Worm (Caenorhabditis elegans) whole organism, young adult: ENCODE data around the gene F36H9.2.
A peak's percentile ranks its signal among the peaks of the same experiment; 100 is the strongest.

ENCODE experiments used
- B0336.3 ChIP-seq: fragments of 200-800 bp; sonication (Bioruptor generic); IDR thresholded peaks from 2 replicates; pipeline ENCODE4 v1.3.6; 2022; ENCODE audit warnings: missing genetic modification characterization, missing compliant biosample characterization
- F10E7.11 ChIP-seq: sonication (generic microtip); optimal IDR thresholded peaks from 2 replicates; lab custom pipeline; 2017; ENCODE audit warnings: mild to moderate bottlenecking, missing genetic modification characterization, moderate library complexity, missing compliant biosample characterization
- F39B2.1 ChIP-seq: fragments of 200-800 bp; sonication (Bioruptor generic); IDR thresholded peaks from 2 replicates; pipeline ENCODE4 v1.3.6; 2022; ENCODE audit warnings: missing genetic modification reagents, missing genetic modification characterization, missing compliant biosample characterization
- K12H6.12 ChIP-seq: fragments of 200-800 bp; sonication (Bioruptor generic); optimal IDR thresholded peaks from 2 replicates; lab custom pipeline; 2018; ENCODE audit warnings: mild to moderate bottlenecking, missing genetic modification characterization, missing compliant biosample characterization
- T26A5.8 ChIP-seq: sonication (generic microtip); optimal IDR thresholded peaks from 2 replicates; lab custom pipeline; 2016; ENCODE audit warnings: missing genetic modification characterization, missing compliant biosample characterization
- Y53F4B.3 ChIP-seq: fragments of 200-800 bp; sonication (Bioruptor generic); IDR thresholded peaks from 2 replicates; pipeline ENCODE4 v1.3.6; 2022; ENCODE audit warnings: missing genetic modification reagents, missing genetic modification characterization, missing compliant biosample characterization
- Y95B8A.8 ChIP-seq: fragments of 200-800 bp; sonication (Bioruptor generic); IDR thresholded peaks from 2 replicates; pipeline ENCODE4 v1.3.6; 2022; ENCODE audit warnings: missing genetic modification reagents, missing genetic modification characterization, missing compliant biosample characterization
- ama-1 ChIP-seq, 3 experiments: fragments of 150-350 bp in 1 of 3; sonication (generic microtip) in 2 of 3; optimal IDR thresholded peaks; 2 replicates each; lab custom pipeline; 2014 to 2018; ENCODE audit warnings: missing biosample characterization in 2 of 3, missing genetic modification characterization in 2 of 3, missing genetic modification reagents in 2 of 3
- aptf-3 ChIP-seq: fragments of 200-800 bp; sonication (Bioruptor generic); IDR thresholded peaks from 2 replicates; pipeline ENCODE4 v1.3.6; 2022; ENCODE audit warnings: missing genetic modification characterization, missing compliant biosample characterization
- bed-1 ChIP-seq: fragments of 200-800 bp; sonication (Bioruptor generic); IDR thresholded peaks from 2 replicates; pipeline ENCODE4 v1.3.6; 2022; ENCODE audit warnings: missing genetic modification reagents, missing genetic modification characterization, missing compliant biosample characterization
- ceh-100 ChIP-seq: fragments of 200-800 bp; sonication (Bioruptor generic); IDR thresholded peaks from 2 replicates; pipeline ENCODE4 v1.3.6; 2022; ENCODE audit warnings: missing genetic modification reagents, missing genetic modification characterization, missing compliant biosample characterization
- ceh-40 ChIP-seq: fragments of 200-800 bp; sonication (Bioruptor generic); IDR thresholded peaks from 2 replicates; pipeline ENCODE4 v1.3.6; 2022; ENCODE audit warnings: missing genetic modification characterization, missing compliant biosample characterization
- ceh-58 ChIP-seq: fragments of 200-800 bp; sonication (Bioruptor generic); IDR thresholded peaks from 2 replicates; pipeline ENCODE4 v1.3.6; 2022; ENCODE audit warnings: missing genetic modification characterization, missing compliant biosample characterization
- ceh-91 ChIP-seq: fragments of 200-800 bp; sonication (Bioruptor generic); IDR thresholded peaks from 2 replicates; pipeline ENCODE4 v1.3.6; 2022; ENCODE audit warnings: missing genetic modification reagents, missing genetic modification characterization, missing compliant biosample characterization
- die-1 ChIP-seq: sonication (generic microtip); optimal IDR thresholded peaks from 2 replicates; lab custom pipeline; 2016; ENCODE audit warnings: missing genotype, mild to moderate bottlenecking, missing genetic modification characterization, missing compliant biosample characterization
- dox-1 ChIP-seq: fragments of 200-800 bp; sonication (Bioruptor generic); IDR thresholded peaks from 2 replicates; pipeline ENCODE4 v1.3.6; 2022; ENCODE audit warnings: missing genetic modification reagents, missing genetic modification characterization, missing compliant biosample characterization
- dpff-1 ChIP-seq: sonication (generic microtip); optimal IDR thresholded peaks from 2 replicates; lab custom pipeline; 2017; ENCODE audit warnings: mild to moderate bottlenecking, missing genetic modification characterization, missing compliant biosample characterization
- dpl-1 ChIP-seq: fragments of 150-350 bp; optimal IDR thresholded peaks from 2 replicates; lab custom pipeline; 2014; ENCODE audit warnings: missing biosample characterization, missing genetic modification reagents, missing genetic modification characterization
- egrh-3 ChIP-seq: fragments of 200-800 bp; sonication (Bioruptor generic); IDR thresholded peaks from 2 replicates; pipeline ENCODE4 v1.3.6; 2022; ENCODE audit warnings: missing genetic modification reagents, missing genetic modification characterization, missing compliant biosample characterization
- hmg-20 ChIP-seq: fragments of 200-800 bp; sonication (Bioruptor generic); IDR thresholded peaks from 2 replicates; pipeline ENCODE4 v1.3.6; 2022; ENCODE audit warnings: missing genetic modification reagents, missing genetic modification characterization, missing compliant biosample characterization
- hsf-1 ChIP-seq: fragments of 200-800 bp; sonication (Bioruptor generic); IDR thresholded peaks from 2 replicates; pipeline ENCODE4 v1.3.6; 2022; ENCODE audit warnings: missing genetic modification reagents, missing genetic modification characterization, missing compliant biosample characterization
- lin-35 ChIP-seq, 3 experiments: fragments of 150-350 bp in 2 of 3; sonication (generic microtip) in 1 of 3; optimal IDR thresholded peaks; 2 replicates each; lab custom pipeline; 2014 to 2018; ENCODE audit warnings: missing biosample characterization in 3 of 3, missing genetic modification characterization in 3 of 3, missing genetic modification reagents in 3 of 3
- lin-54 ChIP-seq: fragments of 200-800 bp; sonication (Bioruptor generic); optimal IDR thresholded peaks from 2 replicates; lab custom pipeline; 2018; ENCODE audit warnings: mild to moderate bottlenecking, missing genetic modification characterization, missing compliant biosample characterization
- lir-1 ChIP-seq: fragments of 200-800 bp; sonication (Bioruptor generic); conservative IDR thresholded peaks from 2 replicates; pipeline ENCODE4 v1.3.6; 2022; ENCODE audit warnings: missing genetic modification reagents, missing genetic modification characterization, missing compliant biosample characterization
- madf-10 ChIP-seq: sonication (generic microtip); optimal IDR thresholded peaks from 2 replicates; lab custom pipeline; 2016; ENCODE audit warnings: mild to moderate bottlenecking, missing genetic modification characterization, missing compliant biosample characterization
- mcd-1 ChIP-seq: fragments of 200-800 bp; sonication (Bioruptor generic); IDR thresholded peaks from 2 replicates; pipeline ENCODE4 v1.3.6; 2022; ENCODE audit warnings: missing genetic modification reagents, missing genetic modification characterization, missing compliant biosample characterization
- mxl-1 ChIP-seq: sonication (generic microtip); optimal IDR thresholded peaks from 2 replicates; lab custom pipeline; 2016; ENCODE audit warnings: missing genetic modification characterization, missing compliant biosample characterization
- nfyb-1 ChIP-seq: fragments of 200-800 bp; sonication (Bioruptor generic); IDR thresholded peaks from 2 replicates; pipeline ENCODE4 v1.3.6; 2022; ENCODE audit warnings: missing genetic modification reagents, missing genetic modification characterization, missing compliant biosample characterization
- nhr-120 ChIP-seq: fragments of 200-800 bp; sonication (Bioruptor generic); IDR thresholded peaks from 2 replicates; pipeline ENCODE4 v1.3.6; 2022; ENCODE audit warnings: missing genetic modification characterization, missing compliant biosample characterization
- nhr-80 ChIP-seq: sonication (generic microtip); optimal IDR thresholded peaks from 2 replicates; lab custom pipeline; 2016; ENCODE audit warnings: missing genetic modification characterization, missing compliant biosample characterization
- nhr-90 ChIP-seq: sonication (generic microtip); optimal IDR thresholded peaks from 2 replicates; lab custom pipeline; 2016; ENCODE audit warnings: missing genotype, mild to moderate bottlenecking, missing genetic modification characterization, missing compliant biosample characterization
- repo-1 ChIP-seq: sonication (generic microtip); optimal IDR thresholded peaks from 2 replicates; lab custom pipeline; 2017; ENCODE audit warnings: mild to moderate bottlenecking, missing genetic modification characterization, missing compliant biosample characterization
- rpc-1 ChIP-seq, 2 experiments: fragments of 150-350 bp in 1 of 2; sonication (generic microtip) in 1 of 2; optimal IDR thresholded peaks; 2 replicates each; lab custom pipeline; 2014 to 2018; ENCODE audit warnings: missing biosample characterization in 1 of 2, missing genetic modification characterization in 1 of 2, missing genetic modification reagents in 1 of 2, missing genotype in 1 of 2
- snpc-1.3 ChIP-seq: sonication (generic microtip); optimal IDR thresholded peaks from 2 replicates; lab custom pipeline; 2017; ENCODE audit warnings: missing genetic modification characterization, mild to moderate bottlenecking, missing compliant biosample characterization, antibody characterized with exemption, moderate library complexity, missing genotype, missing genetic modification reagents; ENCODE audit not compliant: insufficient read depth
- snpc-3.4 ChIP-seq: sonication (generic microtip); optimal IDR thresholded peaks from 2 replicates; lab custom pipeline; 2017; ENCODE audit warnings: missing genetic modification characterization, mild to moderate bottlenecking, missing compliant biosample characterization, antibody characterized with exemption, moderate library complexity, missing genotype, missing genetic modification reagents
- somi-1 ChIP-seq: fragments of 200-800 bp; sonication (Bioruptor generic); optimal IDR thresholded peaks from 2 replicates; lab custom pipeline; 2018; ENCODE audit warnings: mild to moderate bottlenecking, missing genetic modification characterization, missing compliant biosample characterization
- sptf-2 ChIP-seq: fragments of 200-800 bp; sonication (Bioruptor generic); optimal IDR thresholded peaks from 2 replicates; lab custom pipeline; 2018; ENCODE audit warnings: mild to moderate bottlenecking, missing genetic modification characterization, missing compliant biosample characterization
- tbp1 ChIP-seq: fragments of 200-800 bp; sonication (Bioruptor generic); optimal IDR thresholded peaks from 2 replicates; lab custom pipeline; 2018; ENCODE audit warnings: mild to moderate bottlenecking, missing genetic modification characterization, missing compliant biosample characterization
- tlf-1 ChIP-seq: fragments of 200-800 bp; sonication (Bioruptor generic); optimal IDR thresholded peaks from 2 replicates; lab custom pipeline; 2018; ENCODE audit warnings: mild to moderate bottlenecking, missing genetic modification characterization, missing compliant biosample characterization
- unc-130 ChIP-seq: sonication (generic microtip); optimal IDR thresholded peaks from 2 replicates; lab custom pipeline; 2016; ENCODE audit warnings: missing genetic modification reagents, missing genetic modification characterization, missing compliant biosample characterization
- zfh-2 ChIP-seq: fragments of 200-800 bp; sonication (Bioruptor generic); conservative IDR thresholded peaks from 2 replicates; pipeline ENCODE4 v1.3.6; 2022; ENCODE audit warnings: missing genetic modification reagents, missing genetic modification characterization, missing compliant biosample characterization
- ztf-26 ChIP-seq: sonication (generic microtip); optimal IDR thresholded peaks from 2 replicates; lab custom pipeline; 2017; ENCODE audit warnings: missing genetic modification characterization, missing compliant biosample characterization
- ztf-3 ChIP-seq: fragments of 200-800 bp; sonication (Bioruptor generic); optimal IDR thresholded peaks from 2 replicates; lab custom pipeline; 2018; ENCODE audit warnings: mild to moderate bottlenecking, missing genetic modification characterization, missing compliant biosample characterization

F36H9.2 gene

ce11 chrV:1803043-1803442 is 14.8 kb downstream of the F36H9.2 start, which contains the start of gene srt-41:
Gene srt-41, minus strand, starts transcription at chrV:1803143.
- no peak for TF ChIP-seq lin-35 (GFP tag; optimal IDR thresholded peaks at IDR 0.05; lab: Kevin White, UChicago)
- TF ChIP-seq die-1, result no peak
- no peak for TF ChIP-seq ceh-100 (GFP tag; lab: Robert Waterston, UW)
- no peak for TF ChIP-seq repo-1 (tag; lab: Kevin White, UChicago)
- no peak for TF ChIP-seq sptf-2 (GFP tag; lab: Kevin White, UChicago)
- TF ChIP-seq egrh-3 (GFP tag; lab: Robert Waterston, UW), result no peak
- no peak for TF ChIP-seq mxl-1 (tag; lab: Kevin White, UChicago)
- no peak for TF ChIP-seq lin-54 (GFP tag; lab: Kevin White, UChicago)
- TF ChIP-seq nhr-80 (tag; lab: Kevin White, UChicago), result no peak
- TF ChIP-seq dpff-1 (tag; lab: Kevin White, UChicago), result no peak
- TF ChIP-seq T26A5.8 (tag; lab: Kevin White, UChicago), result no peak
- no peak for TF ChIP-seq B0336.3 (GFP tag; lab: Robert Waterston, UW)

- TF ChIP-seq F10E7.11, result no peak
- TF ChIP-seq zfh-2 (GFP tag; lab: Robert Waterston, UW), result no peak
- peak; percentile 38 for TF ChIP-seq ama-1 (optimal IDR thresholded peaks at IDR 0.05; lab: Kevin White, UChicago)
- no peak for TF ChIP-seq ama-1 (GFP tag; optimal IDR thresholded peaks at IDR 0.05; lab: Kevin White, UChicago)
- no peak for TF ChIP-seq ceh-91
- TF ChIP-seq snpc-3.4 (tag; lab: Kevin White, UChicago), result no peak
- TF ChIP-seq madf-10 (tag; lab: Kevin White, UChicago), result no peak
- TF ChIP-seq lir-1, result no peak
- TF ChIP-seq snpc-1.3 (tag; lab: Kevin White, UChicago), result no peak
- no peak for TF ChIP-seq nfyb-1 (GFP tag; lab: Robert Waterston, UW)
- TF ChIP-seq tlf-1 (GFP tag; lab: Kevin White, UChicago), result no peak
- no peak for TF ChIP-seq ceh-58 (GFP tag; lab: Robert Waterston, UW)
- peak; percentile 5 for TF ChIP-seq nhr-80 (tag; lab: Kevin White, UChicago)
- TF ChIP-seq repo-1 (tag; lab: Kevin White, UChicago), result peak; percentile 5
- TF ChIP-seq ztf-3 (GFP tag; lab: Kevin White, UChicago), result no peak
- no peak for TF ChIP-seq F39B2.1 (GFP tag; lab: Robert Waterston, UW)
- no peak for TF ChIP-seq unc-130 (GFP tag; lab: Kevin White, UChicago)
These were observed 15.8 kb downstream of the F36H9.2 start for ce11 chrV:1804034-1804542.

ce11 chrV:1804645-1805559 is 16.6 kb downstream of the F36H9.2 start, which contains the start of the genes hsp-16.2 and hsp-16.41:
Gene hsp-16.2, minus strand, starts transcription at chrV:1804957.
Gene hsp-16.41, plus strand, starts transcription at chrV:1805178.
- TF ChIP-seq K12H6.12 (tag; lab: Kevin White, UChicago), result peak; percentile 34
- TF ChIP-seq aptf-3, result no peak
- TF ChIP-seq zfh-2 (GFP tag; lab: Robert Waterston, UW), result 0 out of 2 replicates have a peak, but pooled peaks have one; percentile 22
- TF ChIP-seq bed-1 (GFP tag; lab: Robert Waterston, UW), result no peak
- TF ChIP-seq rpc-1 (optimal IDR thresholded peaks at IDR 0.05; lab: Kevin White, UChicago), result peak; percentile 45
- no peak for TF ChIP-seq rpc-1 (tag; optimal IDR thresholded peaks at IDR 0.05; lab: Kevin White, UChicago)
- TF ChIP-seq snpc-3.4 (tag; lab: Kevin White, UChicago), result no peak
- no peak for TF ChIP-seq Y53F4B.3 (GFP tag; lab: Robert Waterston, UW)
- no peak for TF ChIP-seq ceh-40
- peak; percentile 7 for TF ChIP-seq lin-54 (GFP tag; lab: Kevin White, UChicago)
- TF ChIP-seq hmg-20, result no peak
- TF ChIP-seq Y95B8A.8, result 0 out of 2 replicates have a peak, but pooled peaks have one; percentile 35
- peak; percentile 92 for TF ChIP-seq hsf-1 (GFP tag; lab: Robert Waterston, UW)
- TF ChIP-seq dox-1 (GFP tag; lab: Robert Waterston, UW), result peak; percentile 22; the same call in 1 of the 2 replicates
- no peak for TF ChIP-seq nhr-90 (tag; lab: Kevin White, UChicago)
- TF ChIP-seq mcd-1 (GFP tag; lab: Robert Waterston, UW), result peak; percentile 33; the same call in 1 of the 2 replicates
- TF ChIP-seq tbp1 (GFP tag; lab: Kevin White, UChicago), result peak; percentile 48
- TF ChIP-seq lir-1, result no peak
- TF ChIP-seq nhr-120, result no peak
- peak; percentile 59 for TF ChIP-seq ztf-26
- TF ChIP-seq somi-1, result no peak
- no peak for TF ChIP-seq dpl-1 (GFP tag; lab: Kevin White, UChicago)
